Worm (Caenorhabditis elegans) whole organism, L4/young adult: ENCODE data around the gene hot-1.

Source experiments
- W03F9.2 ChIP-seq: fragments of 150-350 bp; optimal IDR thresholded peaks from 2 replicates; lab custom pipeline; 2014; ENCODE audit warnings: missing biosample characterization, missing genetic modification characterization
- dao-5 ChIP-seq: sonication (generic microtip); optimal IDR thresholded peaks from 2 replicates; lab custom pipeline; 2016; ENCODE audit warnings: missing genotype, missing genetic modification characterization, moderate library complexity, missing compliant biosample characterization
- him-1 ChIP-seq: sonication (generic microtip); optimal IDR thresholded peaks from 2 replicates; lab custom pipeline; 2016; ENCODE audit warnings: missing genotype, missing genetic modification reagents, missing genetic modification characterization, missing compliant biosample characterization

- no peak for TF ChIP-seq W03F9.2 (tag; lab: Kevin White, UChicago)
- TF ChIP-seq him-1 (tag; lab: Kevin White, UChicago): no peak
- TF ChIP-seq dao-5 (tag; lab: Kevin White, UChicago): no peak
Measured at ce11 chrV:14625662-14626061, 4.7 kb downstream of the hot-1 start.
